Worm (Caenorhabditis elegans) whole organism, L4/young adult: ENCODE results near the gene pen-2.

Experiments
- W03F9.2 ChIP-seq: fragments of 150-350 bp; optimal IDR thresholded peaks from 2 replicates; lab custom pipeline; 2014; ENCODE audit warnings: missing biosample characterization, missing genetic modification characterization
- him-1 ChIP-seq: sonication (generic microtip); optimal IDR thresholded peaks from 2 replicates; lab custom pipeline; 2016; ENCODE audit warnings: missing genotype, missing genetic modification reagents, missing genetic modification characterization, missing compliant biosample characterization

- TF ChIP-seq W03F9.2 (tag; lab: Kevin White, UChicago) (no peak), him-1 (tag; lab: Kevin White, UChicago) (no peak)
Observed at ce11 chrIII:11359422-11359821, 16.3 kb downstream of the pen-2 start.
